Fruit fly (Drosophila melanogaster) whole organism, adult: ENCODE results near the gene Rab8.
A peak's percentile ranks its signal among the peaks of the same experiment; 100 is the strongest.

Experiments used
- CG11617 ChIP-seq: fragments of 200-800 bp; sonication (Bioruptor generic); optimal IDR thresholded peaks from 2 replicates; lab custom pipeline; 2017; ENCODE audit warnings: mild to moderate bottlenecking, missing biosample characterization, missing genetic modification reagents, missing genetic modification characterization
- CG12768 ChIP-seq: fragments of 200-800 bp; sonication (Bioruptor generic); optimal IDR thresholded peaks from 2 replicates; lab custom pipeline; 2017; ENCODE audit warnings: missing biosample characterization, missing genetic modification characterization, mild to moderate bottlenecking, moderate library complexity, missing genetic modification reagents
- CG14711 ChIP-seq: fragments of 200-800 bp; sonication (Bioruptor generic); optimal IDR thresholded peaks from 2 replicates; lab custom pipeline; 2018; ENCODE audit warnings: missing biosample characterization, mild to moderate bottlenecking, missing genetic modification characterization, moderate library complexity
- CG1620 ChIP-seq: fragments of 200-800 bp; sonication (Bioruptor generic); optimal IDR thresholded peaks from 2 replicates; lab custom pipeline; 2016; ENCODE audit warnings: missing biosample characterization, missing genetic modification characterization
- CG33017 ChIP-seq: fragments of 200-800 bp; sonication (Bioruptor generic); optimal IDR thresholded peaks from 2 replicates; lab custom pipeline; 2018; ENCODE audit warnings: missing biosample characterization, mild to moderate bottlenecking, missing genetic modification characterization, moderate library complexity
- CG5204 ChIP-seq: fragments of 200-800 bp; sonication (Bioruptor generic); optimal IDR thresholded peaks from 2 replicates; lab custom pipeline; 2016; ENCODE audit warnings: missing biosample characterization, missing genetic modification characterization
- CG7045 ChIP-seq: fragments of 200-800 bp; sonication (Bioruptor generic); optimal IDR thresholded peaks from 2 replicates; lab custom pipeline; 2017; ENCODE audit warnings: missing biosample characterization, mild to moderate bottlenecking, missing genetic modification characterization
- CG7101 ChIP-seq: fragments of 200-800 bp; sonication (Bioruptor generic); optimal IDR thresholded peaks from 2 replicates; lab custom pipeline; 2018; ENCODE audit warnings: missing biosample characterization, mild to moderate bottlenecking, missing genetic modification characterization, moderate library complexity
- Clk ChIP-seq: fragments of 200-800 bp; sonication (Bioruptor generic); optimal IDR thresholded peaks from 2 replicates; lab custom pipeline; 2017; ENCODE audit warnings: missing biosample characterization, missing genetic modification characterization
- Crg-1 ChIP-seq: fragments of 200-800 bp; sonication (Bioruptor generic); optimal IDR thresholded peaks from 2 replicates; lab custom pipeline; 2016; ENCODE audit warnings: missing biosample characterization, missing genetic modification characterization
- Hr96 ChIP-seq: fragments of 200-800 bp; sonication (Bioruptor generic); optimal IDR thresholded peaks from 2 replicates; lab custom pipeline; 2016; ENCODE audit warnings: missing biosample characterization, missing genetic modification characterization
- Mnt ChIP-seq: fragments of 200-800 bp; sonication (Bioruptor generic); optimal IDR thresholded peaks from 2 replicates; lab custom pipeline; 2016; ENCODE audit warnings: missing biosample characterization, mild to moderate bottlenecking, missing genetic modification characterization
- bab1 ChIP-seq: fragments of 200-800 bp; sonication (Bioruptor generic); optimal IDR thresholded peaks from 3 replicates; lab custom pipeline; 2019; ENCODE audit warnings: missing biosample characterization, mild to moderate bottlenecking, missing genetic modification characterization, moderate library complexity
- cic ChIP-seq: fragments of 200-800 bp; sonication (Bioruptor generic); optimal IDR thresholded peaks from 2 replicates; lab custom pipeline; 2017; ENCODE audit warnings: missing biosample characterization, mild to moderate bottlenecking, missing genetic modification characterization, moderate library complexity
- cnc ChIP-seq, 2 experiments: fragments of >200 bp; optimal IDR thresholded peaks; 2 replicates each; lab custom pipeline; 2017
- kay ChIP-seq: fragments of 200-800 bp; sonication (Bioruptor generic); peaks from one replicate; lab custom pipeline; 2016; ENCODE audit warnings: missing biosample characterization, missing genetic modification characterization, borderline replicate concordance
- ovo ChIP-seq: fragments of 200-800 bp; sonication (Bioruptor generic); optimal IDR thresholded peaks from 2 replicates; lab custom pipeline; 2016; ENCODE audit warnings: missing biosample characterization, missing genetic modification characterization
- pad ChIP-seq: fragments of 200-800 bp; sonication (Bioruptor generic); optimal IDR thresholded peaks from 3 replicates; lab custom pipeline; 2017; ENCODE audit warnings: missing biosample characterization, missing genetic modification characterization, mild to moderate bottlenecking, moderate library complexity, missing genetic modification reagents
- tj ChIP-seq: fragments of 200-800 bp; sonication (Bioruptor generic); optimal IDR thresholded peaks from 3 replicates; lab custom pipeline; 2017; ENCODE audit warnings: missing biosample characterization, mild to moderate bottlenecking, missing genetic modification characterization, moderate library complexity
- toe ChIP-seq: fragments of 200-800 bp; sonication (Bioruptor generic); optimal IDR thresholded peaks from 2 replicates; lab custom pipeline; 2016; ENCODE audit warnings: missing biosample characterization, missing genetic modification characterization

Rab8 gene

DNA sequence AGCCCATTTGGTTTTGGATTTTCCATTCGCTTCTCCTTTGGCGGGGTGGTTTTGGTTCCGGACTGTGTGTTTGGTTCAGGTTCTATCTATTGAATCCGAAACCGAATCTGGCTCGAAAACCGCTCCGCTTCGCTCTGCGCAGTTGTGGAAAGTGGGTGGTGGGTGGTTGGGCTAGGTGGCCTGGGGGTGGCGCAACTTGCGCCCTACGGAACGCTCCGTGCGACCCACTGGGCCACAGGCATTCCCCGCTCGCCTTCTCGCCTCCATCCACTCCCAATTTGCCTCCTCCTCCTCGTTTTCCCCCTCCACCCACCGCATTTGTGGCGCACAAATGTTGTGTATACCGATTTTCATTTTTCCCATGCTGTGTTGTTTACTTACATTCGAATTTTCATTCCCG is 52.2 kb downstream of the Rab8 start:
- no peak for TF ChIP-seq toe (GFP tag; lab: Kevin White, UChicago)
- TF ChIP-seq kay (GFP tag; lab: Kevin White, UChicago): no peak
- TF ChIP-seq CG1620: no peak
- no peak for TF ChIP-seq Clk
- no peak for TF ChIP-seq CG7101 (tag; lab: Kevin White, UChicago)
- TF ChIP-seq CG14711 (tag; lab: Kevin White, UChicago): no peak
- TF ChIP-seq CG5204 (GFP tag; lab: Kevin White, UChicago): no peak
- no peak for TF ChIP-seq CG11617 (GFP tag; lab: Kevin White, UChicago)
- TF ChIP-seq ovo (GFP tag; lab: Kevin White, UChicago): no peak
- TF ChIP-seq Crg-1 (GFP tag; lab: Kevin White, UChicago): no peak
- TF ChIP-seq tj (GFP tag; lab: Kevin White, UChicago): no peak
- TF ChIP-seq cic (GFP tag; lab: Kevin White, UChicago): no peak
- no peak for TF ChIP-seq CG7045
- no peak for TF ChIP-seq CG33017
- TF ChIP-seq pad (GFP tag; lab: Kevin White, UChicago): no peak
- no peak for TF ChIP-seq CG12768 (GFP tag; lab: Kevin White, UChicago)

DNA sequence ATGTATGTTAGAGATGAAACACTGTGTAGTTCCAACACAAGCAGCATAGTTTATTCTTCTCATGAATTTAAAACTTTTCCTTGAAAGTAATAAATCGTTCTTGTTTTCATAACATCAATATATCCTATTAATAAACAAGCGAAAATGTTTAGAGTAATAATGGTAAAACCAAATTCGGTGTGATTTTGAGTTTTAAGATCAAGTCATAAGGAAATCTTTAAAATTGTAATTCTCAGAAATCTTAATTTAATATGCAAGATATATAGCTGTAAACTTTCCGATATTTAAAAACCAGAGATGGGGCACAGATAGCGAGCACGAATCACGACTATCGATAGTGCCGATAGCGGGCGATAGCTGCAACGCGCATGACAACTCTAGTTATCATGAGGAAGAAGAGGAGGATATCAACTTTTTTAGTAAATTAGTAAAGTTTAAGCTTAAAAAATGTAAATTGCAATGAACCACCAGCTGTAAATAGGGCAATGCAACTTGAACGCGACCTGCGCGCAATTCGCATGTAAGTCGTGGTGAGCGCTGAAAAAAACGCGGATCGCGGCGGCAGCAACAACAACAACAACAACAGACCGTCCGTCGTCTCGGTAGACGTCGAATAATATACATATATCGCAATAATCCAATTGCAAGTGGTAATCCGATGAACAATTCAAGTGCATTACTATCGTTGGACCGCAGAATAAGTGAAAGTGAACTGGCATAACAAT is 52.9 kb downstream of the Rab8 start, which contains the start of the genes Fibp and Deaf1:
Fibp (minus strand) TSS at position 161 of the 725 bp plus-strand sequence.
Deaf1 (plus strand) TSS at position 368 of the 725 bp plus-strand sequence.
- peak; percentile 66 for TF ChIP-seq Clk
- TF ChIP-seq CG5204 (GFP tag; lab: Kevin White, UChicago): no peak
- peak; percentile 81 for TF ChIP-seq Crg-1 (GFP tag; lab: Kevin White, UChicago)
- TF ChIP-seq CG7101 (tag; lab: Kevin White, UChicago): peak; percentile 80
- no peak for TF ChIP-seq cnc (optimal IDR thresholded peaks at IDR 0.05; lab: Kevin White, UChicago)
- peak; percentile 43 for TF ChIP-seq tj (GFP tag; lab: Kevin White, UChicago)
- peak; percentile 88 for TF ChIP-seq Hr96 (GFP tag; lab: Kevin White, UChicago)
- TF ChIP-seq Mnt (GFP tag; lab: Kevin White, UChicago): peak; percentile 40
- TF ChIP-seq CG12768 (GFP tag; lab: Kevin White, UChicago): peak; percentile 74
- peak; percentile 94 for TF ChIP-seq toe (GFP tag; lab: Kevin White, UChicago)
- TF ChIP-seq bab1 (GFP tag; lab: Kevin White, UChicago): peak; percentile 79
- TF ChIP-seq CG11617 (GFP tag; lab: Kevin White, UChicago): peak; percentile 85
- no peak for TF ChIP-seq cic (GFP tag; lab: Kevin White, UChicago)
- peak; percentile 96 for TF ChIP-seq CG14711 (tag; lab: Kevin White, UChicago)
- peak; percentile 76 for TF ChIP-seq ovo (GFP tag; lab: Kevin White, UChicago)
- peak; percentile 59 for TF ChIP-seq pad (GFP tag; lab: Kevin White, UChicago)
- TF ChIP-seq CG1620: peak; percentile 87
- peak; percentile 65 for TF ChIP-seq CG33017
- peak; percentile 76 for TF ChIP-seq CG7045
- TF ChIP-seq kay (GFP tag; lab: Kevin White, UChicago): no peak
